Fruit fly (Drosophila melanogaster) whole organism, embryonic: Measurements from ENCODE around the gene GstO2.

Source experiments
- CG10321 ChIP-seq: fragments of 200-800 bp; sonication (Bioruptor generic); IDR thresholded peaks from 2 replicates; pipeline ENCODE4 v1.3.6; 2022; ENCODE audit warnings: missing biosample characterization, missing genetic modification characterization
- CG10543 ChIP-seq: fragments of 200-800 bp; sonication (Bioruptor generic); optimal IDR thresholded peaks from 3 replicates; lab custom pipeline; 2017; ENCODE audit warnings: missing biosample characterization, mild to moderate bottlenecking, missing genetic modification characterization, moderate library complexity
- CG10979 ChIP-seq: fragments of 200-800 bp; sonication (Bioruptor generic); optimal IDR thresholded peaks from 2 replicates; lab custom pipeline; 2018; ENCODE audit warnings: missing biosample characterization, mild to moderate bottlenecking, missing genetic modification characterization, moderate library complexity
- CG11560 ChIP-seq: fragments of 200-800 bp; sonication (Bioruptor generic); IDR thresholded peaks from 3 replicates; pipeline ENCODE4 v1.3.6; 2022; ENCODE audit warnings: missing biosample characterization, missing genetic modification characterization
- CG12104 ChIP-seq: fragments of 200-800 bp; sonication (Bioruptor generic); optimal IDR thresholded peaks from 3 replicates; lab custom pipeline; 2016; ENCODE audit warnings: missing biosample characterization, missing genetic modification characterization
- CG12236 ChIP-seq: fragments of 200-800 bp; sonication (Bioruptor generic); optimal IDR thresholded peaks from 2 replicates; lab custom pipeline; 2016; ENCODE audit warnings: missing biosample characterization, missing genetic modification characterization
- CG12744 ChIP-seq: fragments of 200-800 bp; sonication (Bioruptor generic); optimal IDR thresholded peaks from 2 replicates; lab custom pipeline; 2016; ENCODE audit warnings: missing biosample characterization, missing genetic modification characterization
- CG12769 ChIP-seq: fragments of 200-800 bp; sonication (Bioruptor generic); optimal IDR thresholded peaks from 2 replicates; lab custom pipeline; 2019; ENCODE audit warnings: missing biosample characterization, mild to moderate bottlenecking, missing genetic modification characterization, moderate library complexity
- CG14014 ChIP-seq: fragments of 200-800 bp; sonication (Bioruptor generic); IDR thresholded peaks from 2 replicates; pipeline ENCODE4 v1.3.6; 2022; ENCODE audit warnings: missing biosample characterization, missing genetic modification characterization
- CG14860 ChIP-seq: fragments of 200-800 bp; sonication (Bioruptor generic); IDR thresholded peaks from 3 replicates; pipeline ENCODE4 v1.3.6; 2022; ENCODE audit warnings: missing biosample characterization, missing genetic modification characterization; ENCODE audit not compliant: partially characterized antibody
- CG15011 ChIP-seq: fragments of 200-800 bp; sonication (Bioruptor generic); optimal IDR thresholded peaks from 3 replicates; lab custom pipeline; 2018; ENCODE audit warnings: missing biosample characterization, mild to moderate bottlenecking, missing genetic modification characterization
- CG2678 ChIP-seq: fragments of 200-800 bp; sonication (Bioruptor generic); optimal IDR thresholded peaks from 3 replicates; lab custom pipeline; 2019; ENCODE audit warnings: missing biosample characterization, mild to moderate bottlenecking, missing genetic modification characterization, moderate library complexity
- CG31224 ChIP-seq: fragments of 200-800 bp; sonication (Bioruptor generic); IDR thresholded peaks from 2 replicates; pipeline ENCODE4 v1.3.6; 2022; ENCODE audit warnings: missing biosample characterization, missing genetic modification characterization
- CG31365 ChIP-seq: fragments of 200-800 bp; sonication (Bioruptor generic); optimal IDR thresholded peaks from 2 replicates; lab custom pipeline; 2018; ENCODE audit warnings: missing biosample characterization, mild to moderate bottlenecking, missing genetic modification characterization
- CG31388 ChIP-seq: fragments of 200-800 bp; sonication (Bioruptor generic); optimal IDR thresholded peaks from 2 replicates; lab custom pipeline; 2016; ENCODE audit warnings: missing biosample characterization, missing genetic modification characterization
- CG3163 ChIP-seq: fragments of 200-800 bp; sonication (Bioruptor generic); optimal IDR thresholded peaks from 3 replicates; lab custom pipeline; 2016; ENCODE audit warnings: missing biosample characterization, missing genetic modification characterization
- CG32767 ChIP-seq: fragments of 200-800 bp; sonication (Bioruptor generic); IDR thresholded peaks from 2 replicates; pipeline ENCODE4 v1.3.6; 2022; ENCODE audit warnings: missing biosample characterization, missing genetic modification characterization
- CG4424 ChIP-seq: fragments of 200-800 bp; sonication (Bioruptor generic); optimal IDR thresholded peaks from 3 replicates; lab custom pipeline; 2016; ENCODE audit warnings: missing biosample characterization, missing genetic modification characterization
- CG4854 ChIP-seq: fragments of 200-800 bp; sonication (Bioruptor generic); optimal IDR thresholded peaks from 2 replicates; lab custom pipeline; 2016; ENCODE audit warnings: missing biosample characterization, missing genetic modification characterization, inconsistent platforms
- CG5953 ChIP-seq: fragments of 200-800 bp; sonication (Bioruptor generic); IDR thresholded peaks from 2 replicates; pipeline ENCODE4 v1.3.6; 2022; ENCODE audit warnings: missing biosample characterization, missing genetic modification characterization
- CG6791 ChIP-seq: fragments of 200-800 bp; sonication (Bioruptor generic); IDR thresholded peaks from 3 replicates; pipeline ENCODE4 v1.3.6; 2022; ENCODE audit warnings: missing biosample characterization, missing genetic modification characterization; ENCODE audit not compliant: partially characterized antibody
- CG6854 ChIP-seq: fragments of 200-800 bp; sonication (Bioruptor generic); optimal IDR thresholded peaks from 3 replicates; lab custom pipeline; 2017; ENCODE audit warnings: missing biosample characterization, mild to moderate bottlenecking, missing genetic modification characterization
- CG8359 ChIP-seq: fragments of 200-800 bp; sonication (Bioruptor generic); optimal IDR thresholded peaks from 2 replicates; lab custom pipeline; 2017; ENCODE audit warnings: missing biosample characterization, mild to moderate bottlenecking, missing genetic modification characterization, borderline replicate concordance
- CG8388 ChIP-seq: fragments of 200-800 bp; sonication (Bioruptor generic); optimal IDR thresholded peaks from 2 replicates; lab custom pipeline; 2019; ENCODE audit warnings: missing biosample characterization, mild to moderate bottlenecking, missing genetic modification characterization, moderate library complexity
- CG9437 ChIP-seq: fragments of 200-800 bp; sonication (Bioruptor generic); optimal IDR thresholded peaks from 2 replicates; lab custom pipeline; 2018; ENCODE audit warnings: missing biosample characterization, mild to moderate bottlenecking, missing genetic modification characterization
- CoRest ChIP-seq: fragments of 200-800 bp; sonication (Bioruptor generic); optimal IDR thresholded peaks from 3 replicates; lab custom pipeline; 2018; ENCODE audit warnings: missing biosample characterization, mild to moderate bottlenecking, missing genetic modification characterization, moderate library complexity
- D19A ChIP-seq: fragments of 200-800 bp; optimal IDR thresholded peaks from 3 replicates; lab custom pipeline; 2019; ENCODE audit warnings: missing biosample characterization, mild to moderate bottlenecking, missing genetic modification characterization, moderate library complexity
- D19B ChIP-seq: fragments of 200-800 bp; sonication (Bioruptor generic); optimal IDR thresholded peaks from 2 replicates; lab custom pipeline; 2017; ENCODE audit warnings: missing biosample characterization, mild to moderate bottlenecking, missing genetic modification characterization
- Dbx ChIP-seq: fragments of 200-800 bp; sonication (Bioruptor generic); IDR thresholded peaks from 3 replicates; pipeline ENCODE4 v1.3.6; 2022; ENCODE audit warnings: missing biosample characterization, missing genetic modification characterization
- Fer3 ChIP-seq: fragments of 200-800 bp; sonication (Bioruptor generic); optimal IDR thresholded peaks from 2 replicates; lab custom pipeline; 2018; ENCODE audit warnings: missing biosample characterization, mild to moderate bottlenecking, missing genetic modification characterization, moderate library complexity
- Hr51 ChIP-seq, 2 experiments: fragments of 200-800 bp; sonication (Bioruptor generic); optimal IDR thresholded peaks; 2 replicates in 1 of 2; 3 replicates in 1 of 2; lab custom pipeline; 2016 to 2018; ENCODE audit warnings: missing biosample characterization in 2 of 2, missing genetic modification characterization in 2 of 2, mild to moderate bottlenecking in 1 of 2, moderate library complexity in 1 of 2
- NFAT ChIP-seq: fragments of 200-800 bp; sonication (Bioruptor generic); IDR thresholded peaks from 2 replicates; pipeline ENCODE4 v1.3.6; 2022; ENCODE audit warnings: missing biosample characterization, missing genetic modification characterization
- Pdp1 ChIP-seq, 2 experiments: fragments of 200-800 bp; sonication (Bioruptor generic); optimal IDR thresholded peaks; 3 replicates each; lab custom pipeline; 2016; ENCODE audit warnings: missing biosample characterization in 2 of 2, missing genetic modification characterization in 2 of 2, mild to moderate bottlenecking in 1 of 2, moderate library complexity in 1 of 2
- Sox100B ChIP-seq: fragments of 200-800 bp; sonication (Bioruptor generic); optimal IDR thresholded peaks from 3 replicates; lab custom pipeline; 2018; ENCODE audit warnings: missing biosample characterization, mild to moderate bottlenecking, missing genetic modification characterization
- cato ChIP-seq: fragments of 200-800 bp; sonication (Bioruptor generic); optimal IDR thresholded peaks from 2 replicates; lab custom pipeline; 2016; ENCODE audit warnings: missing biosample characterization, missing genetic modification characterization, borderline replicate concordance
- caup ChIP-seq: fragments of 200-800 bp; sonication (Bioruptor generic); optimal IDR thresholded peaks from 3 replicates; lab custom pipeline; 2017; ENCODE audit warnings: missing biosample characterization, mild to moderate bottlenecking, missing genetic modification characterization, moderate library complexity; ENCODE audit not compliant: severe bottlenecking
- chif ChIP-seq, 2 experiments: fragments of 200-800 bp; sonication (Bioruptor generic); optimal IDR thresholded peaks; 3 replicates each; lab custom pipeline; 2016; ENCODE audit warnings: missing biosample characterization in 2 of 2, missing genetic modification characterization in 2 of 2
- chinmo ChIP-seq: fragments of 200-800 bp; sonication (Bioruptor generic); IDR thresholded peaks from 4 replicates; pipeline ENCODE4 v1.3.6; 2022; ENCODE audit warnings: missing biosample characterization, missing genetic modification characterization; ENCODE audit not compliant: partially characterized antibody
- crol ChIP-seq: fragments of 200-800 bp; sonication (Bioruptor generic); IDR thresholded peaks from 2 replicates; pipeline ENCODE4 v1.3.6; 2022; ENCODE audit warnings: missing biosample characterization, missing genetic modification characterization
- ems ChIP-seq: fragments of 200-800 bp; sonication (Bioruptor generic); optimal IDR thresholded peaks from 3 replicates; lab custom pipeline; 2016; ENCODE audit warnings: missing biosample characterization, missing genetic modification characterization
- en ChIP-seq: fragments of 200-800 bp; sonication (Bioruptor generic); optimal IDR thresholded peaks from 2 replicates; lab custom pipeline; 2016; ENCODE audit warnings: missing biosample characterization, missing genetic modification characterization
- eve ChIP-seq, 2 experiments: fragments of >200 bp; optimal IDR thresholded peaks; 2 replicates each; lab custom pipeline; 2017; ENCODE audit warnings: missing biosample characterization in 2 of 2, missing genetic modification characterization in 2 of 2
- eyg ChIP-seq: fragments of 200-800 bp; sonication (Bioruptor generic); optimal IDR thresholded peaks from 3 replicates; lab custom pipeline; 2016; ENCODE audit warnings: missing biosample characterization, missing genetic modification characterization
- fd64A ChIP-seq: fragments of 200-800 bp; sonication (Bioruptor generic); optimal IDR thresholded peaks from 3 replicates; lab custom pipeline; 2018; ENCODE audit warnings: missing biosample characterization, mild to moderate bottlenecking, missing genetic modification characterization
- nau ChIP-seq: fragments of 200-800 bp; sonication (Bioruptor generic); optimal IDR thresholded peaks from 3 replicates; lab custom pipeline; 2017; ENCODE audit warnings: missing biosample characterization, mild to moderate bottlenecking, missing genetic modification characterization, missing genetic modification reagents
- pb ChIP-seq: fragments of 200-800 bp; sonication (Bioruptor generic); optimal IDR thresholded peaks from 3 replicates; lab custom pipeline; 2016; ENCODE audit warnings: missing biosample characterization, missing genetic modification characterization
- sens ChIP-seq: fragments of 200-800 bp; sonication (Bioruptor generic); peaks from one replicate; lab custom pipeline; 2016; ENCODE audit warnings: missing biosample characterization, missing genetic modification characterization
- slbo ChIP-seq: fragments of 200-800 bp; sonication (Bioruptor generic); IDR thresholded peaks from 2 replicates; pipeline ENCODE4 v1.3.6; 2022; ENCODE audit warnings: missing biosample characterization, missing genetic modification characterization
- sug ChIP-seq: fragments of 200-800 bp; optimal IDR thresholded peaks from 2 replicates; lab custom pipeline; 2019; ENCODE audit warnings: missing biosample characterization, mild to moderate bottlenecking, missing genetic modification characterization, moderate library complexity
- wek ChIP-seq: fragments of 200-800 bp; sonication (Bioruptor generic); optimal IDR thresholded peaks from 3 replicates; lab custom pipeline; 2018; ENCODE audit warnings: missing biosample characterization, mild to moderate bottlenecking, missing genetic modification characterization, moderate library complexity
- zen2 ChIP-seq: fragments of 200-800 bp; sonication (Bioruptor generic); IDR thresholded peaks from 3 replicates; pipeline ENCODE4 v1.3.6; 2022; ENCODE audit warnings: missing biosample characterization, missing genetic modification characterization; ENCODE audit not compliant: partially characterized antibody

GstO2 gene

DNA sequence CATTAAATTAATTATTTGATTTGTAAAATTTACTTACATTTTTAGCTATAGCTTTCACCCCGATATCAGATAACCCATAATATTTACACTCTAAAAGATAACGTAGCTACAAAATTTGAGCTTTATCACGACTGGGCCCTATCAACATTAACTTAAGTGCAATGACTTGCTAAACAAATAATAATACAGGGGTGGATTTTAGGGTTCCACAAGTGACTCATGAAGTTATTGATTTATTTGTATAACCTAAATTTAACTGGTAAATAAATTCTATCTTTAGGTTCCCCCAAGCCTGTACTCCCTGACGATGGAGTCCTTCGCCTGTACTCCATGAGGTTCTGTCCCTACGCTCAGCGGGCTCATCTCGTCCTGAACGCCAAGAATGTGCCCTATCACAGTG lies 4.1 kb downstream of the GstO2 start (continued):
- TF ChIP-seq D19A (tag; lab: Kevin White, UChicago) (no peak), chinmo (GFP tag; lab: Robert Waterston, UW) (no peak), CG6854 (GFP tag; lab: Kevin White, UChicago) (no peak), CG4424 (GFP tag; lab: Kevin White, UChicago) (no peak), D19B (GFP tag; lab: Kevin White, UChicago) (no peak), CG31388 (GFP tag; lab: Kevin White, UChicago) (no peak), CG8388 (no peak), CG11560 (tag; lab: Robert Waterston, UW) (no peak), ems (GFP tag; lab: Kevin White, UChicago) (no peak), NFAT (GFP tag; lab: Robert Waterston, UW) (no peak), slbo (no peak), CG14014 (0 out of 2 replicates have a peak, but pooled peaks have one; percentile 24), CG6791 (GFP tag; lab: Robert Waterston, UW) (no peak), eve (GFP tag; optimal IDR thresholded peaks at IDR 0.05; lab: Kevin White, UChicago) (no peak), cato (GFP tag; lab: Kevin White, UChicago) (no peak), fd64A (GFP tag; lab: Kevin White, UChicago) (no peak), Dbx (GFP tag; lab: Robert Waterston, UW) (peak; percentile 30; the same call in 1 of the 3 replicates), CG10543 (no peak), Pdp1 (GFP tag; optimal IDR thresholded peaks at IDR 0.05; lab: Kevin White, UChicago) (no peak), eyg (GFP tag; lab: Kevin White, UChicago) (no peak), CG4854 (GFP tag; lab: Kevin White, UChicago) (no peak), Fer3 (tag; lab: Kevin White, UChicago) (peak; percentile 5), CG12236 (GFP tag; lab: Kevin White, UChicago) (no peak), CG5953 (GFP tag; lab: Robert Waterston, UW) (peak; percentile 32; the same call in 1 of the 2 replicates), CG9437 (no peak), CG10321 (GFP tag; lab: Robert Waterston, UW) (no peak), CG31224 (GFP tag; lab: Robert Waterston, UW) (no peak), CG31365 (tag; lab: Kevin White, UChicago) (no peak), CG8359 (GFP tag; lab: Kevin White, UChicago) (no peak), Sox100B (GFP tag; lab: Kevin White, UChicago) (no peak), sug (tag; lab: Kevin White, UChicago) (peak; percentile 31), CG12104 (GFP tag; lab: Kevin White, UChicago) (no peak), Hr51 (GFP tag; optimal IDR thresholded peaks at IDR 0.05; lab: Kevin White, UChicago) (no peak), crol (GFP tag; lab: Robert Waterston, UW) (no peak), CG3163 (no peak), zen2 (no peak), nau (no peak), CG2678 (tag; lab: Kevin White, UChicago) (peak; percentile 21), CG32767 (GFP tag; lab: Robert Waterston, UW) (no peak), CG12744 (no peak), CG14860 (GFP tag; lab: Robert Waterston, UW) (no peak), CG10979 (no peak), caup (GFP tag; lab: Kevin White, UChicago) (no peak), CG15011 (GFP tag; lab: Kevin White, UChicago) (no peak), pb (GFP tag; lab: Kevin White, UChicago) (no peak), en (GFP tag; lab: Kevin White, UChicago) (no peak), CG12769 (tag; lab: Kevin White, UChicago) (no peak), chif (GFP tag; optimal IDR thresholded peaks at IDR 0.05; lab: Kevin White, UChicago) (no peak), sens (peak; percentile 60), wek (GFP tag; lab: Kevin White, UChicago) (no peak), CoRest (tag; lab: Kevin White, UChicago) (no peak)
